Worm (Caenorhabditis elegans): ENCODE measurements around the gene xrn-1.

Gene xrn-1

DNA sequence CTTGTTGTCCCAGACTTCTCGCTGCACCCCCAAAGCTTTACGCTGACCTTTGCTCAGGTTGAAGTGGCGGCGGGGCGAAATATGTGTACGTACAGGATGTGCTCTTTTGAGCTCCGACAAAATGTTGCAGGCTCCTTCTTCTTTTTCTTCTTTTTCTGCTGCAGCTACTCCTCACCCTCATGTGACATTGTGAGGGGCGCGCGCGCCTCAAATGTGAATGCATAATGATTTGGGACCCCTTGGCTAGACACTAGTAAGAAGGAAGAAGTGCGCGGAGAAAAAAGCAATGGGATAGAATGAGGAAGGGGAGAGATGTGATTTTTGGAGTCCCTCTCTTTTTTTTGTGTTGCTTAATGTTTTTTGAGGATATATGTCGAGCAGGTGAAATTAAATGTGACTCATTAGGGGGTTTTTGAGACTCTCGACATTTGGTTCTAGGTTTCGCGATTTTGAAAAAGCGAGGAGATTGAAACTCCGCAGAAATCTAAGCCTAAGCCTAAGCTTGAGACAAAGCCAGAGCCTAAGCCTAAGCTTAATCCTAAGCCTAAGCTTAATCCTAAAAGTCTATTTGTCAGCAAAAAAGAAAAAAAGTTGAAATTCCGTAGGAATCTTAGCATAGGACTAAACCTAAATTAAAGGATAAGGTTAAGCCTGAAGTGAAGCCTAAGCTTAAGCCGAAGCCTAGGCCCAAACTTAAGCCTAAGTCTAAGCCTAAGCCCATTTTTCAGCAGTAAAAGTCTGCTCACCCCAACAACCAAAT, 31.8 kb upstream of the xrn-1 start (continued):
- TF ChIP-seq ceh-82 (tag; optimal IDR thresholded peaks at IDR 0.05) (no peak), nhr-77 (tag; optimal IDR thresholded peaks at IDR 0.05) (no peak), nhr-10 (tag; optimal IDR thresholded peaks at IDR 0.05) (no peak), nhr-237 (tag; optimal IDR thresholded peaks at IDR 0.05) (no peak), skn-1 (tag; optimal IDR thresholded peaks at IDR 0.05) (no peak), R02D3.7 (tag; optimal IDR thresholded peaks at IDR 0.05) (no peak), zag-1 (tag; optimal IDR thresholded peaks at IDR 0.05) (peak; percentile 28), ceh-16 (tag; optimal IDR thresholded peaks at IDR 0.05) (no peak), C34F6.9 (tag; optimal IDR thresholded peaks at IDR 0.05) (peak; percentile 39), unc-55 (GFP tag; optimal IDR thresholded peaks at IDR 0.05) (no peak)

DNA sequence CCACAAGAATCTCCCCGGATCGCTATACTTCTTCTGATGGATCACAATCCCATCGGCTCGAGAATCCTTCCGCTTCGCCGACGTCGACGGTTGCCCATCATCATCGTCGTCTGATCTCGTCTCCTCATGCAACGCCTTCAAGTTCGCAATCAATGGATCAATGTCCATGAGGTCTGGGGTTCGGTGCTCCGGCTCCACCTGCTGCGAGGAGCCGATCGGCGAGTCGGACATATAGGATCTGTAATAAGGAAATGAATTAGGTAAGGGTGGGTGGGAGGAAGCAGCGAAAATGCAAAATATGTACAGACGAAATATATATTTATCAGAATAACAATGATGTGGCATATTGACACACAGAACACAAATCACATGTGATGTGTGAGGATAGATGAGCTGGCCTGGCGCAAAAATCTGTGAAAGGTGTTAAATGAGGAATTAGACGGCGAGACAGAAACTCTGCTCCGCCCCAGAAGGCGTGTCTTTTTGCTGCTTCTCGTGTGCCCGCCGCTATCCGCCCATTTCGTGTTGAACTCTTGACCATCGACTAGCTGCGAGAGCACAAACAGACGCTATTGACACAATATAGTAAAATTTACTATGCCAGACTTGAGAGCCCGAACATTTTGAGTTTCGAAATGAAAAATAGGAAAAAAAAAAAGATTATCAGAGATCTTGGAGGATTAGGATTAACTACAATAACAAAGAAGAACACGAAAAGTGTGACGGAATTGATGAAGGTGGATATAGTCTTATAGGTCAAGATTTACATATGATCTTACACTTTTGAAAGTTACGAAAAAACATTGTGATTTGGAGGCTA, 31.0 kb upstream of the xrn-1 start:
- TF ChIP-seq C34F6.9 (tag; optimal IDR thresholded peaks at IDR 0.05) (peak; percentile 18), mbf-1 (tag; optimal IDR thresholded peaks at IDR 0.05) (no peak), Y55F3AM.14 (GFP tag; optimal IDR thresholded peaks at IDR 0.05) (no peak), crh-2 (tag; optimal IDR thresholded peaks at IDR 0.05) (peak; percentile 26)

DNA sequence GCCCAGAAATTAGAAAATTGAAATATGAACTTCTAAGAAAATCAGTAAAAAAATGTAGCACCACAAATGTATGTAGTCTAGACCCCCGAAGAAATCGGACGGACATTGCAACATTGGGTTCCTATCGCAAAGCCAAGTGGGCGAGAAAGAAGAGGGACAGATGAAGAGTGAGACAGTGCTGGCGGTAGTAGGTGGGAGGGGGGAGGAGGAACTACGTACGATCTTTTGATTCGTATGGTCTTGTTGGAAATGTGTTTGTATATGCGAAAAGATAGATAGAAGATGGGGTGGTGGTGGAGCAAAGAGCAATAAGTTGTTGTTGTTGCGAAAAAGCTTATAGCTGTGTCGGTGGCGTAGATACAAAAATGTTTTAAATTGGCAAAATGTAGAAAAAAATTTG, 30.4 kb upstream of the xrn-1 start:
- TF ChIP-seq F13H6.1 (tag; optimal IDR thresholded peaks at IDR 0.05) = peak; percentile 0
- no peak for TF ChIP-seq ztf-4 (tag; optimal IDR thresholded peaks at IDR 0.05)
- TF ChIP-seq nhr-11 (tag; optimal IDR thresholded peaks at IDR 0.05) = no peak
- no peak for TF ChIP-seq aly-2 (tag; optimal IDR thresholded peaks at IDR 0.05)
- TF ChIP-seq sem-4 (tag; optimal IDR thresholded peaks at IDR 0.05) = no peak
- TF ChIP-seq ZK546.5 (tag; optimal IDR thresholded peaks at IDR 0.05) = no peak
- TF ChIP-seq crh-2 (tag; optimal IDR thresholded peaks at IDR 0.05) = no peak
- peak; percentile 37 for TF ChIP-seq sma-9 (GFP tag; optimal IDR thresholded peaks at IDR 0.05)
- no peak for TF ChIP-seq sma-9 (tag; optimal IDR thresholded peaks at IDR 0.05)
- no peak for TF ChIP-seq ceh-82 (tag; optimal IDR thresholded peaks at IDR 0.05)
- peak; percentile 32 for TF ChIP-seq fos-1 (tag; optimal IDR thresholded peaks at IDR 0.05)
- TF ChIP-seq mdl-1 (tag; optimal IDR thresholded peaks at IDR 0.05) = peak in 1 of 2 experiments; percentile 33
- no peak for TF ChIP-seq unc-62 (GFP tag; optimal IDR thresholded peaks at IDR 0.05)
- TF ChIP-seq nhr-129 (tag; optimal IDR thresholded peaks at IDR 0.05) = no peak
- no peak for TF ChIP-seq nhr-23 (tag; optimal IDR thresholded peaks at IDR 0.05)
- no peak for TF ChIP-seq nhr-12 (tag; optimal IDR thresholded peaks at IDR 0.05)
- no peak for TF ChIP-seq mab-5 (tag; optimal IDR thresholded peaks at IDR 0.05)
- TF ChIP-seq skn-1 (tag; optimal IDR thresholded peaks at IDR 0.05) = no peak
- no peak for TF ChIP-seq blmp-1 (tag; optimal IDR thresholded peaks at IDR 0.05; ENCODE audit: insufficient read depth)
- no peak for TF ChIP-seq snpc-4 (tag; optimal IDR thresholded peaks at IDR 0.05)
- TF ChIP-seq sma-3 (GFP tag; optimal IDR thresholded peaks at IDR 0.05) = peak; percentile 0
- TF ChIP-seq R02D3.7 (tag; optimal IDR thresholded peaks at IDR 0.05) = no peak
- TF ChIP-seq nhr-6 (tag; optimal IDR thresholded peaks at IDR 0.05) = no peak
- TF ChIP-seq alr-1 (tag; optimal IDR thresholded peaks at IDR 0.05) = no peak
- no peak for TF ChIP-seq ztf-11 (tag; optimal IDR thresholded peaks at IDR 0.05)
- no peak for TF ChIP-seq gmeb-1 (tag; optimal IDR thresholded peaks at IDR 0.05)

DNA sequence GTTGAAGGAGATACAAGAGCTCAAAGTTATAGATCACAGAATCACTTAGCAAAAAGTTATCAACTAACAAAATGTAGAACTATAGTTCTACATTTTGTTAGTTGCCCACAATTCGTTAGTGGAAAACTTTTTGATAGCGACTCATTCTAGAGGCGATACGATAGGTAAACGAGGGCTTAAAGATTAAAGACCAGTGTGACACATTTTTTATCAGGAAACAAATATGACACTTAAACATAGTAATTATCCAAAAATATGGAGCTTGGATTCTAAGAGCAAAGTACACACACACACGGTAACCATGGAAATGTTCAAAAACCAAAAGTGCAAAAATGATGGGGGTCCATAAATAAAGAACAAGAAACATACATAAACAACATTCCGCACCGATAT, 28.9 kb upstream of the xrn-1 start:
- TF ChIP-seq elt-1 (tag; optimal IDR thresholded peaks at IDR 0.05) = no peak
- TF ChIP-seq ztf-4 (tag; optimal IDR thresholded peaks at IDR 0.05) = no peak
- TF ChIP-seq ztf-11 (tag; optimal IDR thresholded peaks at IDR 0.05) = no peak
- no peak for TF ChIP-seq nhr-77 (tag; optimal IDR thresholded peaks at IDR 0.05)
- no peak for TF ChIP-seq gmeb-1 (tag; optimal IDR thresholded peaks at IDR 0.05)
- peak; percentile 37 for TF ChIP-seq ama-1 (optimal IDR thresholded peaks at IDR 0.05)
- TF ChIP-seq zag-1 (tag; optimal IDR thresholded peaks at IDR 0.05) = no peak
